Worm (Caenorhabditis elegans) whole organism, young adult: Measurements from ENCODE around the gene W09G12.6.

Experiments
- C06A6.2 ChIP-seq: fragments of 200-800 bp; sonication (Bioruptor generic); conservative IDR thresholded peaks from 2 replicates; pipeline ENCODE4 v1.3.6; 2022; ENCODE audit warnings: missing genetic modification characterization, missing compliant biosample characterization
- F39B2.1 ChIP-seq: fragments of 200-800 bp; sonication (Bioruptor generic); IDR thresholded peaks from 2 replicates; pipeline ENCODE4 v1.3.6; 2022; ENCODE audit warnings: missing genetic modification reagents, missing genetic modification characterization, missing compliant biosample characterization
- F49E8.2 ChIP-seq: sonication (generic microtip); optimal IDR thresholded peaks from 3 replicates; lab custom pipeline; 2017; ENCODE audit warnings: missing genetic modification characterization, mild to moderate bottlenecking, missing compliant biosample characterization, antibody characterized with exemption, moderate library complexity; ENCODE audit not compliant: insufficient read depth
- ama-1 ChIP-seq, 3 experiments: fragments of 150-350 bp in 1 of 3; sonication (generic microtip) in 2 of 3; optimal IDR thresholded peaks; 2 replicates each; lab custom pipeline; 2014 to 2018; ENCODE audit warnings: missing biosample characterization in 2 of 3, missing genetic modification characterization in 2 of 3, missing genetic modification reagents in 2 of 3
- ccch-3 ChIP-seq: fragments of 200-800 bp; sonication (Bioruptor generic); optimal IDR thresholded peaks from 2 replicates; lab custom pipeline; 2018; ENCODE audit warnings: mild to moderate bottlenecking, missing genetic modification characterization, missing compliant biosample characterization
- ceh-58 ChIP-seq: fragments of 200-800 bp; sonication (Bioruptor generic); IDR thresholded peaks from 2 replicates; pipeline ENCODE4 v1.3.6; 2022; ENCODE audit warnings: missing genetic modification characterization, missing compliant biosample characterization
- ceh-79 ChIP-seq: sonication (generic microtip); optimal IDR thresholded peaks from 2 replicates; lab custom pipeline; 2017; ENCODE audit warnings: mild to moderate bottlenecking, missing genetic modification characterization, missing compliant biosample characterization
- dpff-1 ChIP-seq: sonication (generic microtip); optimal IDR thresholded peaks from 2 replicates; lab custom pipeline; 2017; ENCODE audit warnings: mild to moderate bottlenecking, missing genetic modification characterization, missing compliant biosample characterization
- efl-1 ChIP-seq: fragments of 150-350 bp; optimal IDR thresholded peaks from 2 replicates; lab custom pipeline; 2014; ENCODE audit warnings: missing biosample characterization, missing genetic modification reagents, missing genetic modification characterization
- fkh-3 ChIP-seq: sonication (generic microtip); optimal IDR thresholded peaks from 2 replicates; lab custom pipeline; 2016; ENCODE audit warnings: mild to moderate bottlenecking, missing genetic modification characterization, missing compliant biosample characterization
- let-526 ChIP-seq: fragments of 200-800 bp; sonication (Bioruptor generic); IDR thresholded peaks from 2 replicates; pipeline ENCODE4 v1.3.6; 2022; ENCODE audit warnings: missing genetic modification reagents, missing genetic modification characterization, missing compliant biosample characterization
- lir-1 ChIP-seq: fragments of 200-800 bp; sonication (Bioruptor generic); conservative IDR thresholded peaks from 2 replicates; pipeline ENCODE4 v1.3.6; 2022; ENCODE audit warnings: missing genetic modification reagents, missing genetic modification characterization, missing compliant biosample characterization
- mel-28 ChIP-seq: sonication (generic microtip); optimal IDR thresholded peaks from 2 replicates; lab custom pipeline; 2016; ENCODE audit warnings: borderline replicate concordance, mild to moderate bottlenecking, missing genetic modification characterization, missing compliant biosample characterization
- rpc-1 ChIP-seq, 2 experiments: fragments of 150-350 bp in 1 of 2; sonication (generic microtip) in 1 of 2; optimal IDR thresholded peaks; 2 replicates each; lab custom pipeline; 2014 to 2018; ENCODE audit warnings: missing biosample characterization in 1 of 2, missing genetic modification characterization in 1 of 2, missing genetic modification reagents in 1 of 2, missing genotype in 1 of 2

DNA sequence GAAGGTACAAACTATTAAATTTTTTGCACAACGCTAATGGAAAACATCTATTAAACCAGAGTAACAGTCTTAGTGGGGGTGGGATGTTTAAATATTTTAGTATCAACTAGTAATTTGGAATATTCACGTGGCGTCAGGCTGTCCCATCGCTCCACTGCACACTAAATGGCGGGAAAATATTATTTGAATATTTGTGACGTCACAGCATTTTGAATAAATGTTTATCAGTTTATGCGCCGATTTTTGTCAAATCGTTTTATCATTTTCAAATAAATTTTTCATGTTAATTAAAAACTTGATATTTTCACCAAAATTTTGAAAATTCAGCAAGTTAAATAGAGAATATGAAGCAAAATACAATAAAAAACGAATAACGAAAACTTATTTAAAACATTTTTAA is 11.6 kb downstream of the W09G12.6 start, which contains the start of gene F38A1.15:
- TF ChIP-seq fkh-3 (tag; lab: Kevin White, UChicago) = no peak
- TF ChIP-seq efl-1 (GFP tag; lab: Kevin White, UChicago) = no peak
- TF ChIP-seq ccch-3 = no peak
- no peak for TF ChIP-seq rpc-1 (optimal IDR thresholded peaks at IDR 0.05; lab: Kevin White, UChicago)
- TF ChIP-seq rpc-1 (tag; optimal IDR thresholded peaks at IDR 0.05; lab: Kevin White, UChicago) = no peak
- TF ChIP-seq ama-1 (optimal IDR thresholded peaks at IDR 0.05; lab: Kevin White, UChicago) = no peak
- TF ChIP-seq ama-1 (GFP tag; optimal IDR thresholded peaks at IDR 0.05; lab: Kevin White, UChicago) = no peak
- TF ChIP-seq let-526 = no peak
- TF ChIP-seq ceh-58 (GFP tag; lab: Robert Waterston, UW) = no peak
- TF ChIP-seq F39B2.1 = no peak
- TF ChIP-seq dpff-1 (tag; lab: Kevin White, UChicago) = no peak
- no peak for TF ChIP-seq ceh-79
- TF ChIP-seq F49E8.2 (tag; lab: Kevin White, UChicago) = no peak
- TF ChIP-seq C06A6.2 = no peak
- no peak for TF ChIP-seq mel-28 (tag; lab: Kevin White, UChicago)
- TF ChIP-seq lir-1 (GFP tag; lab: Robert Waterston, UW) = no peak
